Fruit fly (Drosophila melanogaster) whole organism, pupa: Measurements from ENCODE around the gene CG31638.

ENCODE experiments used
- CG32121 ChIP-seq: fragments of 200-800 bp; sonication (Bioruptor generic); IDR thresholded peaks from 2 replicates; pipeline ENCODE4 v1.3.6; 2022; ENCODE audit warnings: missing biosample characterization, missing genetic modification characterization
- EcR ChIP-seq: fragments of 200-800 bp; sonication (Bioruptor generic); optimal IDR thresholded peaks from 3 replicates; lab custom pipeline; 2019; ENCODE audit warnings: missing biosample characterization, missing genetic modification characterization, mild to moderate bottlenecking, moderate library complexity, missing genetic modification reagents
- Pif1B ChIP-seq: fragments of 200-800 bp; sonication (Bioruptor generic); optimal IDR thresholded peaks from 3 replicates; lab custom pipeline; 2016; ENCODE audit warnings: missing biosample characterization, missing genetic modification characterization

DNA sequence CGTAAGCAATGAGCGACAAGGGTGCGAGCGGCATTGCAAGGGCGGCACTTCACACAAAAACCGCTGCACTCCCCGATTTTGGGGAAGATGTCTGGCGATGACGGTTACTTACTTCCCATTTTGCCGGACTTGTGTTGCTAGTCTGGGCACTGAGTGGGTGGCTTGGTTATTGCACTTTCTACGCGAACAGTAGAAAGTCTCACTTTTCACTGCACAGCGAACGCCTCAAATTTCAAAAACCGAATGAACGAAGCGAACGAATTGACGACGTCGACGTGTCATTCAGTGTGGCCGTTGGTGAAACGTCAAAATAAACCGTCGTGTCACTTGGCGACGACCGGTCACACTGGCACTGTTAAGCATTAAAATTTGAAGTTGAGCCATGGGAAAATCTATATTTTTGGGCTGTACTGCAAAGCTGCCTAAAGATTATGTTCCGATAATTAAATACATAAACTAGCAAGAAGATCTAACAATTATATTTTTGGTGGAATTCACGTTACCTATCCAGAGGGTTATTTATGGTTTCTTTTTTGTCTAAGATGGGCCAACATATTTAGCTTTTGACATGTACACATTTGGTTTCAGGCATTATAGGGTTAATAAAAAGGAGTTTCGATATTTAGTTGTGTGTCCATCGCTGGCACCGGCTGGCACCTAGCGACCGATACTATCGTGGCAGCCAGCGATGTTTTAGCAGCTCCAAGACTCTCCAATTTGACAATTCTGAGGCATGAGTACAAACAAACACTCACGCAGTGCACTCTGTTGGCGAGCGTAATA lies 10.5 kb upstream of the CG31638 start, which contains the start of the genes Sec61alpha and Daxx:
- TF ChIP-seq EcR (no peak), CG32121 (GFP tag; lab: Robert Waterston, UW) (peak; percentile 65; the same call in 1 of the 2 replicates), Pif1B (GFP tag; lab: Kevin White, UChicago) (no peak)
